Fruit fly (Drosophila melanogaster): ENCODE data around the gene Lar.

Gene Lar

DNA sequence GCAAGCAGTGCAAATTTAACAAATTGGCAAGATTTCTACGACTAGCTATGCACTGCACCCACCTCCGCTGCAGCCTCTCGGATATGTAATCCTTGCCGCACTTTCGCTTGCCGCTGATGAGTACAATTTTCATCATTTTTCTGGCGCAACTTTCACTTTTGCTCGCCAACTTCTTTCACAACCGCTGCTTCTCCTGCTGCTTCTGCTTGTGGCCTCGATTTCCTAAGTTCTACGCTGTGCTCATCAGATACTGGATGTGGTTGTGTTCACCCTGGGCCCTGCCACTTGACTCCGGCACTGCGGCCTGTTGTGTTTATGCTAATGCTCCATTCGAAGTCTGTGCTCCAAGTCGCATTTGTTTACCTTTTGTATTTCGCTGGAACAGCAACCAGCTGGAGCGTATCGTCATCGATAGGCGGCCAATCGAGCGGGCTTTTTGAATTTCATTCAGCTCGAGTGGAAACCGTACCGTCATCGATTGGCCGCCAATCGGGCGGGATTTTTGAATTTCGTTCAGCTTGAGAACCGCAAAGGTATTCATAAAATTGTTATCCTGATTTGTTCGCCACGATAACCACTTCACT, 6.3 kb upstream of the Lar start, which contains the start of gene Pmvk (continued):
- peak; percentile 92 for TF ChIP-seq CG14860 (GFP tag; IDR thresholded peaks at IDR 0.05; ENCODE audit: partially characterized antibody)
- TF ChIP-seq CG17568 (GFP tag; optimal IDR thresholded peaks at IDR 0.05) = no peak
- no peak for TF ChIP-seq NK7.1 (GFP tag; optimal IDR thresholded peaks at IDR 0.05)
- TF ChIP-seq NC2α (GFP tag; optimal IDR thresholded peaks at IDR 0.05) = no peak
- TF ChIP-seq CG11560 (tag; IDR thresholded peaks at IDR 0.05) = no peak
- peak; percentile 42 for TF ChIP-seq CG14710 (tag; optimal IDR thresholded peaks at IDR 0.05)
- no peak for TF ChIP-seq Sox100B (GFP tag; optimal IDR thresholded peaks at IDR 0.05)
- TF ChIP-seq knrl (GFP tag; IDR thresholded peaks at IDR 0.05; ENCODE audit: partially characterized antibody) = peak; percentile 46; the same call in 2 of the 3 replicates
- TF ChIP-seq CG6791 (GFP tag; IDR thresholded peaks at IDR 0.05; ENCODE audit: partially characterized antibody) = peak; percentile 94
- no peak for TF ChIP-seq org-1 (GFP tag; optimal IDR thresholded peaks at IDR 0.05)
- peak; percentile 79 for TF ChIP-seq Scr (GFP tag; IDR thresholded peaks at IDR 0.05; ENCODE audit: partially characterized antibody)
- TF ChIP-seq al (GFP tag; IDR thresholded peaks at IDR 0.05) = no peak
- peak; percentile 39 for TF ChIP-seq CG17829 (tag; optimal IDR thresholded peaks at IDR 0.05)
- peak; percentile 69 for TF ChIP-seq trem (tag; optimal IDR thresholded peaks at IDR 0.05)
- no peak for TF ChIP-seq CG11456 (GFP tag; IDR thresholded peaks at IDR 0.05)

dm6 chr2L:19582185-19582584, 4.2 kb upstream of the Lar start, which contains the start of gene Hakai:
Gene Hakai, minus strand, starts transcription at chr2L:19582474.
- TF ChIP-seq CG15269 (tag; optimal IDR thresholded peaks at IDR 0.05) (peak; percentile 56), CG4707 (GFP tag; optimal IDR thresholded peaks at IDR 0.05) (no peak), NC2α (GFP tag; optimal IDR thresholded peaks at IDR 0.05) (peak; percentile 52), CG10959 (GFP tag; IDR thresholded peaks at IDR 0.05) (no peak), lov (optimal IDR thresholded peaks at IDR 0.05) (no peak), lov (GFP tag; IDR thresholded peaks at IDR 0.05) (no peak), CG10267 (tag; optimal IDR thresholded peaks at IDR 0.05) (peak; percentile 94), lab (GFP tag; optimal IDR thresholded peaks at IDR 0.05) (peak; percentile 59), crol (GFP tag; IDR thresholded peaks at IDR 0.05) (0 out of 2 replicates have a peak, but pooled peaks have one; percentile 11), lola (GFP tag; optimal IDR thresholded peaks at IDR 0.05) (peak in 1 of 3 experiments; percentile 15), cg (GFP tag; optimal IDR thresholded peaks at IDR 0.05) (no peak), dpn (GFP tag; optimal IDR thresholded peaks at IDR 0.05) (peak; percentile 65 to 73), ftz-f1 (GFP tag; optimal IDR thresholded peaks at IDR 0.05) (peak; percentile 53), CG18599 (GFP tag; optimal IDR thresholded peaks at IDR 0.05) (peak; percentile 58), Dip3 (GFP tag; optimal IDR thresholded peaks at IDR 0.05) (peak; percentile 65), CG7987 (GFP tag; optimal IDR thresholded peaks at IDR 0.05) (no peak), kah (GFP tag; optimal IDR thresholded peaks at IDR 0.05) (peak; percentile 5), CG16863 (GFP tag; optimal IDR thresholded peaks at IDR 0.05) (peak; percentile 48), stc (GFP tag; IDR thresholded peaks at IDR 0.05) (no peak), Adf1 (GFP tag; IDR thresholded peaks at IDR 0.05) (peak; percentile 37; the same call in 1 of the 2 replicates), cato (GFP tag; optimal IDR thresholded peaks at IDR 0.05; ENCODE audit: borderline replicate concordance) (no peak), Spps (tag; optimal IDR thresholded peaks at IDR 0.05) (no peak), CG30020 (tag; optimal IDR thresholded peaks at IDR 0.05) (peak; percentile 33), CG1024 (GFP tag; IDR thresholded peaks at IDR 0.05) (peak; percentile 12; the same call in 1 of the 2 replicates), ttk (GFP tag; IDR thresholded peaks at IDR 0.05) (no peak), luna (GFP tag; optimal IDR thresholded peaks at IDR 0.05) (peak; percentile 25), CG4854 (GFP tag; optimal IDR thresholded peaks at IDR 0.05) (no peak), CG13296 (GFP tag; optimal IDR thresholded peaks at IDR 0.05) (peak; percentile 17), klu (GFP tag; IDR thresholded peaks at IDR 0.05) (no peak), bowl (GFP tag; IDR thresholded peaks at IDR 0.05) (no peak), CG2129 (GFP tag; IDR thresholded peaks at IDR 0.05; ENCODE audit: partially characterized antibody) (no peak), corto (GFP tag; optimal IDR thresholded peaks at IDR 0.05) (no peak), CG3726 (GFP tag; IDR thresholded peaks at IDR 0.05) (no peak), Lim3 (GFP tag; IDR thresholded peaks at IDR 0.05) (no peak), Fer2 (tag; optimal IDR thresholded peaks at IDR 0.05) (peak; percentile 24)

Measured in whole organism, embryonic.